Worm (Caenorhabditis elegans) whole organism, L2 larva: Measurements from ENCODE around the gene C32D5.12.

ENCODE experiments used
- C34F6.9 ChIP-seq: fragments of 150-350 bp; optimal IDR thresholded peaks from 2 replicates; lab custom pipeline; 2014; ENCODE audit warnings: missing biosample characterization, missing genetic modification characterization
- F13H6.1 ChIP-seq: sonication (generic microtip); optimal IDR thresholded peaks from 2 replicates; lab custom pipeline; 2016; ENCODE audit warnings: missing genetic modification characterization, missing compliant biosample characterization
- R02D3.7 ChIP-seq: fragments of 150-350 bp; optimal IDR thresholded peaks from 2 replicates; lab custom pipeline; 2014; ENCODE audit warnings: missing biosample characterization, missing genetic modification characterization
- Y55F3AM.14 ChIP-seq: fragments of 200-800 bp; sonication (Bioruptor generic); optimal IDR thresholded peaks from 2 replicates; lab custom pipeline; 2018; ENCODE audit warnings: mild to moderate bottlenecking, missing genetic modification characterization, missing compliant biosample characterization
- ZK546.5 ChIP-seq: sonication (generic microtip); optimal IDR thresholded peaks from 2 replicates; lab custom pipeline; 2017; ENCODE audit warnings: missing biosample characterization, missing genetic modification characterization
- alr-1 ChIP-seq: fragments of 150-350 bp; optimal IDR thresholded peaks from 2 replicates; lab custom pipeline; 2014; ENCODE audit warnings: missing biosample characterization, missing genetic modification characterization
- aly-2 ChIP-seq: fragments of 150-350 bp; optimal IDR thresholded peaks from 2 replicates; lab custom pipeline; 2014; ENCODE audit warnings: missing biosample characterization, missing genetic modification characterization
- ama-1 ChIP-seq: fragments of 150-350 bp; optimal IDR thresholded peaks from 2 replicates; lab custom pipeline; 2018; ENCODE audit warnings: inconsistent platforms
- blmp-1 ChIP-seq: sonication (generic microtip); optimal IDR thresholded peaks from 2 replicates; lab custom pipeline; 2017; ENCODE audit warnings: missing genetic modification characterization, mild to moderate bottlenecking, missing compliant biosample characterization, antibody characterized with exemption, moderate library complexity; ENCODE audit not compliant: insufficient read depth
- ceh-16 ChIP-seq: fragments of 150-350 bp; optimal IDR thresholded peaks from 2 replicates; lab custom pipeline; 2014; ENCODE audit warnings: missing biosample characterization, missing genetic modification characterization
- ceh-82 ChIP-seq: fragments of 150-350 bp; optimal IDR thresholded peaks from 2 replicates; lab custom pipeline; 2014; ENCODE audit warnings: missing biosample characterization, missing genetic modification characterization
- crh-2 ChIP-seq: sonication (generic microtip); optimal IDR thresholded peaks from 2 replicates; lab custom pipeline; 2017; ENCODE audit warnings: missing biosample characterization, missing genetic modification characterization
- dmd-4 ChIP-seq: sonication (generic microtip); optimal IDR thresholded peaks from 2 replicates; lab custom pipeline; 2017; ENCODE audit warnings: missing biosample characterization, missing genetic modification characterization
- egl-27 ChIP-seq: sonication (generic microtip); optimal IDR thresholded peaks from 3 replicates; lab custom pipeline; 2017; ENCODE audit warnings: missing biosample characterization, missing genetic modification reagents, missing genetic modification characterization
- elt-1 ChIP-seq: fragments of 150-350 bp; optimal IDR thresholded peaks from 2 replicates; lab custom pipeline; 2014; ENCODE audit warnings: missing biosample characterization, missing genetic modification characterization
- elt-3 ChIP-seq: sonication (generic microtip); optimal IDR thresholded peaks from 2 replicates; lab custom pipeline; 2017; ENCODE audit warnings: missing biosample characterization, missing genetic modification characterization
- fos-1 ChIP-seq: fragments of 150-350 bp; optimal IDR thresholded peaks from 2 replicates; lab custom pipeline; 2014; ENCODE audit warnings: missing biosample characterization, missing genetic modification characterization
- gmeb-1 ChIP-seq: fragments of 150-350 bp; optimal IDR thresholded peaks from 2 replicates; lab custom pipeline; 2014; ENCODE audit warnings: missing biosample characterization, missing genetic modification characterization
- lin-11 ChIP-seq: fragments of 150-350 bp; sonication (generic microtip); optimal IDR thresholded peaks from 2 replicates; lab custom pipeline; 2014; ENCODE audit warnings: missing biosample characterization, missing genetic modification characterization, inconsistent platforms, mixed read lengths
- lin-13 ChIP-seq: fragments of 150-350 bp; optimal IDR thresholded peaks from 2 replicates; lab custom pipeline; 2014; ENCODE audit warnings: missing biosample characterization, missing genetic modification reagents, missing genetic modification characterization
- lin-39 ChIP-seq: fragments of 150-350 bp; optimal IDR thresholded peaks from 2 replicates; lab custom pipeline; 2014; ENCODE audit warnings: missing biosample characterization, missing genetic modification reagents, missing genetic modification characterization
- lsy-2 ChIP-seq, 2 experiments: fragments of 150-350 bp in 1 of 2; sonication (generic microtip) in 1 of 2; optimal IDR thresholded peaks; 2 replicates each; lab custom pipeline; 2014 to 2017; ENCODE audit warnings: missing biosample characterization in 2 of 2, missing genetic modification characterization in 2 of 2
- mab-5 ChIP-seq: fragments of 150-350 bp; optimal IDR thresholded peaks from 2 replicates; lab custom pipeline; 2014; ENCODE audit warnings: missing biosample characterization, missing genetic modification characterization
- mbf-1 ChIP-seq: sonication (generic microtip); optimal IDR thresholded peaks from 2 replicates; lab custom pipeline; 2017; ENCODE audit warnings: missing biosample characterization, missing genetic modification characterization
- mdl-1 ChIP-seq, 2 experiments: fragments of 150-350 bp in 1 of 2; sonication (generic microtip) in 1 of 2; optimal IDR thresholded peaks; 2 replicates each; lab custom pipeline; 2017; ENCODE audit warnings: missing biosample characterization in 2 of 2, missing genetic modification characterization in 2 of 2
- nhr-10 ChIP-seq: sonication (generic microtip); optimal IDR thresholded peaks from 2 replicates; lab custom pipeline; 2017; ENCODE audit warnings: missing biosample characterization, missing genetic modification characterization
- nhr-11 ChIP-seq: fragments of 150-350 bp; optimal IDR thresholded peaks from 2 replicates; lab custom pipeline; 2014; ENCODE audit warnings: missing biosample characterization, missing genetic modification characterization
- nhr-12 ChIP-seq: fragments of 150-350 bp; optimal IDR thresholded peaks from 2 replicates; lab custom pipeline; 2014; ENCODE audit warnings: missing biosample characterization, missing genetic modification characterization
- nhr-129 ChIP-seq: fragments of 150-350 bp; optimal IDR thresholded peaks from 2 replicates; lab custom pipeline; 2014; ENCODE audit warnings: missing biosample characterization, missing genetic modification characterization
- nhr-21 ChIP-seq: fragments of 150-350 bp; optimal IDR thresholded peaks from 2 replicates; lab custom pipeline; 2014; ENCODE audit warnings: missing biosample characterization, missing genetic modification characterization
- nhr-23 ChIP-seq: fragments of 150-350 bp; optimal IDR thresholded peaks from 2 replicates; lab custom pipeline; 2014; ENCODE audit warnings: missing biosample characterization, missing genetic modification reagents, missing genetic modification characterization
- nhr-237 ChIP-seq: fragments of 150-350 bp; optimal IDR thresholded peaks from 2 replicates; lab custom pipeline; 2014; ENCODE audit warnings: missing biosample characterization, missing genetic modification characterization
- nhr-25 ChIP-seq: fragments of 150-350 bp; sonication (generic microtip); optimal IDR thresholded peaks from 3 replicates; lab custom pipeline; 2014; ENCODE audit warnings: missing biosample characterization, missing genetic modification characterization
- nhr-6 ChIP-seq: fragments of 150-350 bp; optimal IDR thresholded peaks from 2 replicates; lab custom pipeline; 2014; ENCODE audit warnings: missing biosample characterization, missing genetic modification characterization
- nhr-77 ChIP-seq: fragments of 150-350 bp; optimal IDR thresholded peaks from 2 replicates; lab custom pipeline; 2014; ENCODE audit warnings: missing biosample characterization, missing genetic modification characterization
- peb-1 ChIP-seq: fragments of 150-350 bp; optimal IDR thresholded peaks from 2 replicates; lab custom pipeline; 2014; ENCODE audit warnings: missing biosample characterization, missing genetic modification characterization
- sem-4 ChIP-seq: fragments of 150-350 bp; optimal IDR thresholded peaks from 2 replicates; lab custom pipeline; 2014; ENCODE audit warnings: missing biosample characterization, missing genetic modification reagents, missing genetic modification characterization
- skn-1 ChIP-seq: sonication (generic microtip); optimal IDR thresholded peaks from 2 replicates; lab custom pipeline; 2017; ENCODE audit warnings: missing biosample characterization, missing genetic modification characterization
- sma-3 ChIP-seq: sonication (generic microtip); optimal IDR thresholded peaks from 2 replicates; lab custom pipeline; 2016; ENCODE audit warnings: missing genetic modification reagents, missing genetic modification characterization, missing compliant biosample characterization
- sma-9 ChIP-seq, 2 experiments: fragments of 150-350 bp in 1 of 2; sonication (generic microtip) in 1 of 2; optimal IDR thresholded peaks; 2 replicates each; lab custom pipeline; 2014 to 2016; ENCODE audit warnings: missing genetic modification characterization in 2 of 2, mild to moderate bottlenecking in 1 of 2, missing biosample characterization in 1 of 2, missing compliant biosample characterization in 1 of 2, missing genetic modification reagents in 1 of 2, moderate library complexity in 1 of 2
- snpc-4 ChIP-seq: fragments of 150-350 bp; optimal IDR thresholded peaks from 2 replicates; lab custom pipeline; 2014; ENCODE audit warnings: missing biosample characterization, missing genetic modification characterization
- unc-39 ChIP-seq: fragments of 150-350 bp; optimal IDR thresholded peaks from 2 replicates; lab custom pipeline; 2014; ENCODE audit warnings: missing biosample characterization, missing genetic modification characterization
- unc-55 ChIP-seq: fragments of 150-350 bp; sonication (generic microtip); optimal IDR thresholded peaks from 3 replicates; lab custom pipeline; 2014; ENCODE audit warnings: missing biosample characterization, missing genetic modification reagents, missing genetic modification characterization
- unc-62 ChIP-seq: fragments of 150-350 bp; optimal IDR thresholded peaks from 2 replicates; lab custom pipeline; 2014; ENCODE audit warnings: missing biosample characterization, missing genetic modification reagents, missing genetic modification characterization
- zag-1 ChIP-seq: fragments of 150-350 bp; optimal IDR thresholded peaks from 2 replicates; lab custom pipeline; 2014; ENCODE audit warnings: missing biosample characterization, missing genetic modification characterization
- ztf-1 ChIP-seq: fragments of 200-800 bp; sonication (Bioruptor generic); conservative IDR thresholded peaks from 2 replicates; pipeline ENCODE4 v1.3.6; 2022; ENCODE audit warnings: missing genetic modification characterization, missing compliant biosample characterization
- ztf-11 ChIP-seq: sonication (generic microtip); optimal IDR thresholded peaks from 2 replicates; lab custom pipeline; 2017; ENCODE audit warnings: missing biosample characterization, missing genetic modification characterization
- ztf-4 ChIP-seq: fragments of 150-350 bp; optimal IDR thresholded peaks from 2 replicates; lab custom pipeline; 2014; ENCODE audit warnings: missing biosample characterization, missing genetic modification characterization

The C32D5.12 gene

DNA sequence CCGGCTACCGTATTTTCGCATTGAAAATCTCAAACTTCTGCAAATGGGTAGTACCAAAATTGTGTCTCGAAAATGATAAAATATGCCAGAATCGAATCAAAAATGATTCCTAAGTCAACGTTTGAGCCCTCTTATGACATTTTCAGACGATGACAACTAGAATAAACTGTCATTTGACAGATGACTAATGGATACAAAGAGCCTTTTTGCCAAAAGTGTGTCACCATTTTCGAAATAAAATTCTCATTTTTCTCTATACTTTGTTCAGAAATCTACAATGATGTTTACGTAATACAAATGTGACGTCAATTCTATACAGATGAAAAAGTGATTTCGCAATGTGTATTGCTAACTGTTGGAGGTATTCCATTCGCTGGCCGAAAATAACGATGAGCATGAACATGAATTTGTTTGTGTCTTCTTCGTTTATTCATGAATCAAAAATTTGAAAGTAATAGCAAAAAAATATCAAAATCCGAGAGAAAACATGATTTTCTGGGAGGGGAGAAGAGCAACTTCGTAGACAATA lies 12.2 kb downstream of the C32D5.12 start:
- 0 out of 2 replicates have a peak, but pooled peaks have one; percentile 66 for TF ChIP-seq ztf-1 (GFP tag; lab: Robert Waterston, UW)
- TF ChIP-seq fos-1 (tag; lab: Kevin White, UChicago): peak; percentile 14
- no peak for TF ChIP-seq ceh-82 (tag; lab: Kevin White, UChicago)
- no peak for TF ChIP-seq ztf-11
- no peak for TF ChIP-seq snpc-4 (tag; lab: Kevin White, UChicago)
- no peak for TF ChIP-seq sem-4 (tag; lab: Kevin White, UChicago)
- no peak for TF ChIP-seq elt-3 (tag; lab: Kevin White, UChicago)
- peak; percentile 82 for TF ChIP-seq skn-1 (tag; lab: Kevin White, UChicago)
- TF ChIP-seq sma-3 (GFP tag; lab: Kevin White, UChicago): peak; percentile 79
- TF ChIP-seq nhr-21: peak; percentile 90
- peak; percentile 55 for TF ChIP-seq gmeb-1 (tag; lab: Kevin White, UChicago)
- TF ChIP-seq nhr-237: no peak
- no peak for TF ChIP-seq alr-1 (tag; lab: Kevin White, UChicago)
- TF ChIP-seq R02D3.7 (tag; lab: Kevin White, UChicago): no peak
- no peak for TF ChIP-seq lin-11
- TF ChIP-seq nhr-23: no peak
- TF ChIP-seq nhr-6: peak; percentile 86
- peak; percentile 25 for TF ChIP-seq egl-27 (tag; lab: Kevin White, UChicago)
- TF ChIP-seq Y55F3AM.14 (GFP tag; lab: Kevin White, UChicago): peak; percentile 20
- TF ChIP-seq ama-1 (lab: Kevin White, UChicago): peak; percentile 98
- no peak for TF ChIP-seq mbf-1 (tag; lab: Kevin White, UChicago)
- peak; percentile 54 for TF ChIP-seq F13H6.1 (tag; lab: Kevin White, UChicago)
- peak; percentile 62 for TF ChIP-seq sma-9 (GFP tag; optimal IDR thresholded peaks at IDR 0.05; lab: Kevin White, UChicago)
- no peak for TF ChIP-seq sma-9 (tag; optimal IDR thresholded peaks at IDR 0.05; lab: Kevin White, UChicago)
- TF ChIP-seq ztf-4 (tag; lab: Kevin White, UChicago): peak; percentile 95
- no peak for TF ChIP-seq aly-2 (tag; lab: Kevin White, UChicago)
- TF ChIP-seq lin-39: no peak
- no peak for TF ChIP-seq mab-5 (tag; lab: Kevin White, UChicago)
- TF ChIP-seq nhr-10: peak; percentile 42
- peak; percentile 79 for TF ChIP-seq crh-2
- no peak for TF ChIP-seq nhr-77 (tag; lab: Kevin White, UChicago)
- TF ChIP-seq unc-39 (tag; lab: Kevin White, UChicago): no peak
- TF ChIP-seq nhr-11 (tag; lab: Kevin White, UChicago): no peak
- no peak for TF ChIP-seq elt-1 (tag; lab: Kevin White, UChicago)
- no peak for TF ChIP-seq unc-62 (GFP tag; lab: Kevin White, UChicago)
- TF ChIP-seq nhr-12: no peak
- no peak for TF ChIP-seq peb-1 (tag; lab: Kevin White, UChicago)
- TF ChIP-seq mdl-1 (tag; optimal IDR thresholded peaks at IDR 0.05; lab: Kevin White, UChicago): no peak
- no peak for TF ChIP-seq ZK546.5 (tag; lab: Kevin White, UChicago)
- TF ChIP-seq lsy-2 (tag; optimal IDR thresholded peaks at IDR 0.05; lab: Kevin White, UChicago): peak; percentile 37 to 83
- TF ChIP-seq zag-1 (tag; lab: Kevin White, UChicago): no peak
- peak; percentile 81 for TF ChIP-seq nhr-25 (tag; lab: Kevin White, UChicago)
- peak; percentile 89 for TF ChIP-seq nhr-129 (tag; lab: Kevin White, UChicago)
- TF ChIP-seq blmp-1 (tag; lab: Kevin White, UChicago): peak; percentile 20
- no peak for TF ChIP-seq ceh-16 (tag; lab: Kevin White, UChicago)
- peak; percentile 53 for TF ChIP-seq unc-55 (GFP tag; lab: Kevin White, UChicago)
- no peak for TF ChIP-seq dmd-4 (tag; lab: Kevin White, UChicago)
- peak; percentile 73 for TF ChIP-seq lin-13
- peak; percentile 78 for TF ChIP-seq C34F6.9 (tag; lab: Kevin White, UChicago)
